Worm (Caenorhabditis elegans) whole organism, young adult: Measurements from ENCODE around the gene T24E12.3.
"Not testable (repeated sequence)": the region's sequence is repeated elsewhere in the genome, so short reads cannot be mapped to it uniquely, and the experiment has no call there.

ENCODE experiments used
- C06A6.2 ChIP-seq: fragments of 200-800 bp; sonication (Bioruptor generic); conservative IDR thresholded peaks from 2 replicates; pipeline ENCODE4 v1.3.6; 2022; ENCODE audit warnings: missing genetic modification characterization, missing compliant biosample characterization
- F52B5.7 ChIP-seq: sonication (generic microtip); optimal IDR thresholded peaks from 2 replicates; lab custom pipeline; 2016; ENCODE audit warnings: mild to moderate bottlenecking, missing genetic modification characterization, missing compliant biosample characterization
- K11D2.4 ChIP-seq: fragments of 200-800 bp; sonication (Bioruptor generic); IDR thresholded peaks from 2 replicates; pipeline ENCODE4 v1.3.6; 2022; ENCODE audit warnings: missing genetic modification reagents, missing genetic modification characterization, missing compliant biosample characterization
- T07F8.4 ChIP-seq: sonication (generic microtip); optimal IDR thresholded peaks from 2 replicates; lab custom pipeline; 2016; ENCODE audit warnings: mild to moderate bottlenecking, missing genetic modification characterization, moderate library complexity, missing compliant biosample characterization
- aptf-2 ChIP-seq: fragments of 200-800 bp; sonication (Bioruptor generic); conservative IDR thresholded peaks from 2 replicates; pipeline ENCODE4 v1.3.6; 2022; ENCODE audit warnings: missing genetic modification reagents, missing genetic modification characterization, missing compliant biosample characterization
- attf-5 ChIP-seq: fragments of 200-800 bp; sonication (Bioruptor generic); optimal IDR thresholded peaks from 2 replicates; lab custom pipeline; 2018; ENCODE audit warnings: mild to moderate bottlenecking, missing genetic modification characterization, missing compliant biosample characterization
- cebp-1 ChIP-seq, 2 experiments: fragments of 200-800 bp in 1 of 2; sonication (Bioruptor generic) in 1 of 2; sonication (generic microtip) in 1 of 2; IDR thresholded peaks in 1 of 2; optimal IDR thresholded peaks in 1 of 2; 2 replicates each; pipeline versions ENCODE4 v1.3.6 to Lab custom; 2017 to 2022; ENCODE audit warnings: missing compliant biosample characterization in 2 of 2, missing genetic modification characterization in 2 of 2, mild to moderate bottlenecking in 1 of 2, missing genetic modification reagents in 1 of 2, moderate library complexity in 1 of 2
- ceh-27 ChIP-seq: fragments of 200-800 bp; sonication (Bioruptor generic); optimal IDR thresholded peaks from 2 replicates; lab custom pipeline; 2018; ENCODE audit warnings: mild to moderate bottlenecking, missing genetic modification characterization, moderate library complexity, missing compliant biosample characterization
- chd-7 ChIP-seq: sonication (generic microtip); optimal IDR thresholded peaks from 2 replicates; lab custom pipeline; 2016; ENCODE audit warnings: mild to moderate bottlenecking, missing genetic modification characterization, moderate library complexity, missing compliant biosample characterization
- die-1 ChIP-seq: sonication (generic microtip); optimal IDR thresholded peaks from 2 replicates; lab custom pipeline; 2016; ENCODE audit warnings: missing genotype, mild to moderate bottlenecking, missing genetic modification characterization, missing compliant biosample characterization
- efl-1 ChIP-seq: fragments of 150-350 bp; optimal IDR thresholded peaks from 2 replicates; lab custom pipeline; 2014; ENCODE audit warnings: missing biosample characterization, missing genetic modification reagents, missing genetic modification characterization
- ets-4 ChIP-seq: fragments of 200-800 bp; sonication (Bioruptor generic); optimal IDR thresholded peaks from 2 replicates; lab custom pipeline; 2018; ENCODE audit warnings: mild to moderate bottlenecking, missing genetic modification characterization, missing compliant biosample characterization
- let-526 ChIP-seq: fragments of 200-800 bp; sonication (Bioruptor generic); IDR thresholded peaks from 2 replicates; pipeline ENCODE4 v1.3.6; 2022; ENCODE audit warnings: missing genetic modification reagents, missing genetic modification characterization, missing compliant biosample characterization
- lin-26 ChIP-seq: fragments of 200-800 bp; sonication (Bioruptor generic); IDR thresholded peaks from 2 replicates; pipeline ENCODE4 v1.3.6; 2022; ENCODE audit warnings: missing genetic modification reagents, missing genetic modification characterization, missing compliant biosample characterization
- madf-10 ChIP-seq: sonication (generic microtip); optimal IDR thresholded peaks from 2 replicates; lab custom pipeline; 2016; ENCODE audit warnings: mild to moderate bottlenecking, missing genetic modification characterization, missing compliant biosample characterization
- madf-6 ChIP-seq: fragments of 200-800 bp; sonication (Bioruptor generic); IDR thresholded peaks from 2 replicates; pipeline ENCODE4 v1.3.6; 2022; ENCODE audit warnings: missing genetic modification reagents, missing genetic modification characterization, missing compliant biosample characterization
- mcd-1 ChIP-seq: fragments of 200-800 bp; sonication (Bioruptor generic); IDR thresholded peaks from 2 replicates; pipeline ENCODE4 v1.3.6; 2022; ENCODE audit warnings: missing genetic modification reagents, missing genetic modification characterization, missing compliant biosample characterization
- nhr-80 ChIP-seq: sonication (generic microtip); optimal IDR thresholded peaks from 2 replicates; lab custom pipeline; 2016; ENCODE audit warnings: missing genetic modification characterization, missing compliant biosample characterization
- pbrm-1 ChIP-seq: fragments of 200-800 bp; sonication (Bioruptor generic); IDR thresholded peaks from 2 replicates; pipeline ENCODE4 v1.3.6; 2022; ENCODE audit warnings: missing genetic modification reagents, missing genetic modification characterization, missing compliant biosample characterization
- rcor-1 ChIP-seq: fragments of 200-800 bp; sonication (Bioruptor generic); IDR thresholded peaks from 2 replicates; pipeline ENCODE4 v1.3.6; 2022; ENCODE audit warnings: missing genetic modification reagents, missing genetic modification characterization, missing compliant biosample characterization
- snpc-1.3 ChIP-seq: sonication (generic microtip); optimal IDR thresholded peaks from 2 replicates; lab custom pipeline; 2017; ENCODE audit warnings: missing genetic modification characterization, mild to moderate bottlenecking, missing compliant biosample characterization, antibody characterized with exemption, moderate library complexity, missing genotype, missing genetic modification reagents; ENCODE audit not compliant: insufficient read depth
- snpc-4 ChIP-seq, 5 experiments: fragments of 150-350 bp in 1 of 5; sonication (generic microtip) in 4 of 5; optimal IDR thresholded peaks; 2 replicates each; lab custom pipeline; 2014 to 2018; ENCODE audit warnings: missing genetic modification characterization in 5 of 5, missing biosample characterization in 3 of 5, antibody characterized with exemption in 2 of 5, mild to moderate bottlenecking in 2 of 5, missing compliant biosample characterization in 2 of 5, missing genotype in 2 of 5, moderate library complexity in 2 of 5, missing genetic modification reagents in 1 of 5
- sptf-2 ChIP-seq: fragments of 200-800 bp; sonication (Bioruptor generic); optimal IDR thresholded peaks from 2 replicates; lab custom pipeline; 2018; ENCODE audit warnings: mild to moderate bottlenecking, missing genetic modification characterization, missing compliant biosample characterization
- zfh-2 ChIP-seq: fragments of 200-800 bp; sonication (Bioruptor generic); conservative IDR thresholded peaks from 2 replicates; pipeline ENCODE4 v1.3.6; 2022; ENCODE audit warnings: missing genetic modification reagents, missing genetic modification characterization, missing compliant biosample characterization

T24E12.3 gene

ce11 chrII:3815445-3816208, 39.8 kb downstream of the T24E12.3 start:
- no peak for TF ChIP-seq die-1 (tag; lab: Kevin White, UChicago)
- no peak for TF ChIP-seq T07F8.4
- TF ChIP-seq attf-5 (GFP tag; lab: Kevin White, UChicago) = no peak
- TF ChIP-seq F52B5.7 (tag; lab: Kevin White, UChicago) = no peak
- no peak for TF ChIP-seq chd-7 (tag; lab: Kevin White, UChicago)
- TF ChIP-seq ets-4 = peak; percentile 13
- peak; percentile 71 for TF ChIP-seq nhr-80 (tag; lab: Kevin White, UChicago)
- TF ChIP-seq madf-10 = no peak

ce11 chrII:3816251-3816849, 40.5 kb downstream of the T24E12.3 start, which contains the start of gene fbxa-24:
TSS of gene fbxa-24 (plus strand) at chrII:3816526.
- 0 out of 2 replicates have a peak, but pooled peaks have one; percentile 31 for TF ChIP-seq K11D2.4 (GFP tag; lab: Robert Waterston, UW)
- TF ChIP-seq mcd-1 (GFP tag; lab: Robert Waterston, UW) = peak; percentile 55
- 0 out of 2 replicates have a peak, but pooled peaks have one; percentile 25 for TF ChIP-seq let-526
- TF ChIP-seq zfh-2 (GFP tag; lab: Robert Waterston, UW) = 0 out of 2 replicates have a peak, but pooled peaks have one; percentile 20
- peak; percentile 35; the same call in 1 of the 2 replicates for TF ChIP-seq pbrm-1 (GFP tag; lab: Robert Waterston, UW)
- peak; percentile 29; the same call in 1 of the 2 replicates for TF ChIP-seq C06A6.2
- not testable (repeated sequence) for TF ChIP-seq cebp-1 (GFP tag; IDR thresholded peaks at IDR 0.05; lab: Robert Waterston, UW)
- TF ChIP-seq cebp-1 (tag; optimal IDR thresholded peaks at IDR 0.05; lab: Kevin White, UChicago) = peak; percentile 12
- TF ChIP-seq ceh-27 (GFP tag; lab: Kevin White, UChicago) = peak; percentile 54

ce11 chrII:3821248-3821647, 45.4 kb downstream of the T24E12.3 start, which contains the start of gene F54D10.7:
TSS of gene F54D10.7 (minus strand) at chrII:3821296.
- TF ChIP-seq snpc-1.3 (no peak), snpc-4 (GFP tag; optimal IDR thresholded peaks at IDR 0.05; lab: Kevin White, UChicago) (no peak), snpc-4 (tag; optimal IDR thresholded peaks at IDR 0.05; lab: Kevin White, UChicago) (no peak), madf-6 (GFP tag; lab: Robert Waterston, UW) (0 out of 2 replicates have a peak, but pooled peaks have one; percentile 15), efl-1 (peak; percentile 63), aptf-2 (GFP tag; lab: Robert Waterston, UW) (peak; percentile 86)

- TF ChIP-seq ceh-27 (GFP tag; lab: Kevin White, UChicago) (no peak), lin-26 (GFP tag; lab: Robert Waterston, UW) (no peak), sptf-2 (GFP tag; lab: Kevin White, UChicago) (no peak), madf-6 (GFP tag; lab: Robert Waterston, UW) (no peak), rcor-1 (GFP tag; lab: Robert Waterston, UW) (no peak), madf-10 (no peak)
Observed at ce11 chrII:3823855-3824254, 48.0 kb downstream of the T24E12.3 start, which contains the start of gene skr-15. TSS of gene skr-15 (plus strand) at chrII:3824155.
